Worm (Caenorhabditis elegans): ENCODE results near the gene plrg-1.
A peak's percentile ranks its signal among the peaks of the same experiment; 100 is the strongest.

The plrg-1 gene

DNA sequence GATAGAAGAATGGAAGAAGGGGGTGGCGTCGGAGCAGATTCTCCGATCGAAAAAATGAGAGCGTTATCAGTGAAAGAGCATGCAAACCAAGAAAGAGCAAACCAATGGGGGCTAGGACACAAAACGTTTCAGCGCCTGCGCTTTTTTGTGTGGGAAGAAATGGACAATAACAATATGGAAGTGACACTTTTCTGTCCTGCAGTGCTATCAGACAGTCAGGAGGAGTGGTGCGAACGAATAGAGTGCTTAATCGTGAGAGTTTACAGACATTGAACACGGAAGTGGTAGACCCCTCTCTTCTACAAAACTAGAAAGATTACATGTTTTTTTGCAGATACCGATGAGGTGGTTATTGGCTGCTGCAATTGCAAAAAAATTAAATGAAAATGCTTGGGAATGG lies 47.7 kb upstream of the plrg-1 start (continued):
- TF ChIP-seq dpl-1 (GFP tag; optimal IDR thresholded peaks at IDR 0.05) (no peak), dox-1 (GFP tag; IDR thresholded peaks at IDR 0.05) (peak; percentile 76), Y95B8A.8 (GFP tag; IDR thresholded peaks at IDR 0.05) (0 out of 2 replicates have a peak, but pooled peaks have one; percentile 19), mcd-1 (GFP tag; IDR thresholded peaks at IDR 0.05) (no peak), zfh-2 (GFP tag; conservative IDR thresholded peaks at IDR 0.05) (0 out of 2 replicates have a peak, but pooled peaks have one; percentile 18), sptf-2 (GFP tag; optimal IDR thresholded peaks at IDR 0.05) (peak; percentile 11), hmg-1.2 (GFP tag; IDR thresholded peaks at IDR 0.05) (0 out of 2 replicates have a peak, but pooled peaks have one; percentile 20), tbp1 (GFP tag; optimal IDR thresholded peaks at IDR 0.05) (peak; percentile 12)

DNA sequence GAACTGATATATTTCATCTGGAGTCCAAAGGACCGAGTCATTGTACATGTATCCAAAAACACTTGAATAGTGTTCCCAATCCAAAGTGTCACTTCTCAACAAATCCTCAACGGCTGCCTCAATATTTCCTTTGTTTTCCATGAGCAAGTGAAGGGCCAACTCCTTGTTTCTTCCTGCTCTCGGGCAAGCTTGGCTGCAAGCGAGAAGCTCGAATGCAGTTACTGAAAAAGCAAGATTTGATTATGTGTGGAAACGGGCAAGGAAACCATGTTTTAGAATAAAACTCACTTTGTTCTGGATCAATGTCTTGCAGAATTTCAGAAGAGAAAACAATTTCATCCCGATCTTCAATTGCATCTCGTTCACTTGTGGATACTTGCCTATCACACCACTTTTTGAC lies 46.5 kb upstream of the plrg-1 start:
- TF ChIP-seq snpc-1.3 (tag; optimal IDR thresholded peaks at IDR 0.05; ENCODE audit: insufficient read depth): no peak
- TF ChIP-seq dpl-1 (GFP tag; optimal IDR thresholded peaks at IDR 0.05): no peak
- TF ChIP-seq lir-1 (GFP tag; conservative IDR thresholded peaks at IDR 0.05): no peak
- TF ChIP-seq C17E4.6 (GFP tag; IDR thresholded peaks at IDR 0.05): no peak
- TF ChIP-seq aptf-2 (GFP tag; conservative IDR thresholded peaks at IDR 0.05): no peak
- TF ChIP-seq snpc-1.1 (tag; optimal IDR thresholded peaks at IDR 0.05; ENCODE audit: insufficient read depth): no peak
- no peak for TF ChIP-seq let-526 (GFP tag; IDR thresholded peaks at IDR 0.05)

DNA sequence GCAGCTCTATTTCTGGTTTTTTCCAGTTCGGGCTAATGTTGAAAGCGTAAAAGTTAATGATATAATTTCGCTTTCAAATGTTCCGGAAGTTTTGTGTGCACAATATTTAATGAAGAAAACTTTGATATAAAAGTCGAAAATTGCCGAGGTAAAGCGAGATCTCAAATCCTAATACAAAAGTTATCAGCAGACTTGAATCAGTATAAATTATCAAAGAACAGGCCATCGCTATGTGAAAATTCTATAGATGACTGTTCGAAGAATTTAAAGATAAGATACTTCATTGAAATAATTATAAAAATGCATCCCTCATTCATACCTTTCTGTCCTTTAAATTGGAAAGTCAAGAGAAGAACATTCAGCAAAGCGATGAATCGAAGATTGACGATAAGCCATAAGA lies 39.2 kb upstream of the plrg-1 start, which contains the start of gene C29A12.6:
C29A12.6 (plus strand) TSS at position 301 of the 400 bp plus-strand sequence.
- TF ChIP-seq F10E7.11 (tag; optimal IDR thresholded peaks at IDR 0.05) (no peak), ztf-6 (GFP tag; IDR thresholded peaks at IDR 0.05) (no peak), egrh-3 (GFP tag; IDR thresholded peaks at IDR 0.05) (no peak), Y56A3A.18 (GFP tag; IDR thresholded peaks at IDR 0.05) (no peak), F33H1.4 (GFP tag; IDR thresholded peaks at IDR 0.05) (no peak), nfya-2 (GFP tag; IDR thresholded peaks at IDR 0.05) (no peak), lin-40 (tag; optimal IDR thresholded peaks at IDR 0.05) (no peak), nhr-27 (tag; optimal IDR thresholded peaks at IDR 0.05) (no peak), F52B5.7 (tag; optimal IDR thresholded peaks at IDR 0.05) (no peak), cebp-2 (GFP tag; IDR thresholded peaks at IDR 0.05) (no peak)

- no peak for TF ChIP-seq Y67H2A.10 (GFP tag; conservative IDR thresholded peaks at IDR 0.05)
- TF ChIP-seq C17E4.6 (GFP tag; IDR thresholded peaks at IDR 0.05): no peak
- no peak for TF ChIP-seq tbp1 (GFP tag; optimal IDR thresholded peaks at IDR 0.05)
- TF ChIP-seq ets-4 (GFP tag; optimal IDR thresholded peaks at IDR 0.05): no peak
- no peak for TF ChIP-seq nhr-27 (tag; optimal IDR thresholded peaks at IDR 0.05)
- TF ChIP-seq F57A8.1 (GFP tag; optimal IDR thresholded peaks at IDR 0.05): no peak
- no peak for TF ChIP-seq dpff-1 (tag; optimal IDR thresholded peaks at IDR 0.05)
- TF ChIP-seq nhr-120 (GFP tag; IDR thresholded peaks at IDR 0.05): no peak
- TF ChIP-seq atf-7 (tag; optimal IDR thresholded peaks at IDR 0.05): no peak
Observed at ce11 chrV:10839398-10839797, 31.7 kb upstream of the plrg-1 start.

DNA sequence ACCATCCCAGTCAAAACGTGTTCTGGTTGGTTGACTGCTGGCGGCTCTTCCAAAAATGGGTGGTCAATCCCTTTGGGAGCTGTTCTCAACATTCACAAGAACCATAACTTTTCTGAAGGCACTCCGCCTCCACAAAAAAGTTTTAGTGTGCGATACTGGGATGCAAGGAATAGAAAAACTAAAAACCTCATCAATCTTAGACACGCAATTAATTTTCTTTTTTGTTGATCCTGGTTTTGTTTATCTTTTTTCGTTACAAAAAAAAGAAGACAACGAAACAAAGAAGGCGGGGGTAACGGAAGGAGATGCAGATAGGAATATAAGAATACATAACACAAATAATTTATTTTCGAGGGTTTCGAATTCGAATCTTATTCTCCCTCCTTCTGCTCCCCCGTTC lies 30.5 kb upstream of the plrg-1 start:
- no peak for TF ChIP-seq Y67H2A.10 (GFP tag; conservative IDR thresholded peaks at IDR 0.05)
- TF ChIP-seq hmg-1.2 (GFP tag; IDR thresholded peaks at IDR 0.05): no peak
- no peak for TF ChIP-seq ztf-26 (tag; optimal IDR thresholded peaks at IDR 0.05)
- TF ChIP-seq madf-8 (GFP tag; conservative IDR thresholded peaks at IDR 0.05): no peak
- no peak for TF ChIP-seq ceh-58 (GFP tag; IDR thresholded peaks at IDR 0.05)
- TF ChIP-seq snpc-1.3 (tag; optimal IDR thresholded peaks at IDR 0.05; ENCODE audit: insufficient read depth): no peak
- no peak for TF ChIP-seq die-1 (tag; optimal IDR thresholded peaks at IDR 0.05)
